Worm (Caenorhabditis elegans): ENCODE measurements around the gene clc-20.

ce11 chrIII:909540-909939 lies 37.2 kb downstream of the clc-20 start, which contains the start of gene crls-1:
- TF ChIP-seq T22C8.4 (GFP tag; IDR thresholded peaks at IDR 0.05): no peak
- TF ChIP-seq flt-1 (GFP tag; IDR thresholded peaks at IDR 0.05): no peak
- TF ChIP-seq ztf-23 (GFP tag; IDR thresholded peaks at IDR 0.05): no peak
- no peak for TF ChIP-seq med-1 (GFP tag; optimal IDR thresholded peaks at IDR 0.05; ENCODE audit: insufficient read depth)
- TF ChIP-seq tab-1 (GFP tag; IDR thresholded peaks at IDR 0.05): no peak
